Worm (Caenorhabditis elegans): ENCODE measurements around the gene gcy-34.

The gcy-34 gene

ce11 chrV:13406032-13406431, 20.3 kb upstream of the gcy-34 start, which contains the start of gene cutl-1:
TSS of gene cutl-1 (minus strand) at chrV:13406114.
- TF ChIP-seq tbx-2 (tag; optimal IDR thresholded peaks at IDR 0.05) (no peak), pha-4 (tag; optimal IDR thresholded peaks at IDR 0.05) (peak; percentile 10)

ce11 chrV:13402524-13402923, 16.8 kb upstream of the gcy-34 start:
- peak; percentile 93 for TF ChIP-seq lin-39 (tag; optimal IDR thresholded peaks at IDR 0.05)
- peak; percentile 52 for TF ChIP-seq egl-5 (tag; optimal IDR thresholded peaks at IDR 0.05)
- no peak for TF ChIP-seq fos-1 (tag; optimal IDR thresholded peaks at IDR 0.05)

ce11 chrV:13401669-13402068, 16.0 kb upstream of the gcy-34 start:
- TF ChIP-seq lin-39 (tag; optimal IDR thresholded peaks at IDR 0.05) (peak; percentile 42), ceh-16 (tag; optimal IDR thresholded peaks at IDR 0.05) (no peak)

- TF ChIP-seq nfya-1 (tag; optimal IDR thresholded peaks at IDR 0.05; ENCODE audit: insufficient read depth) (peak; percentile 38), lin-39 (tag; optimal IDR thresholded peaks at IDR 0.05) (peak; percentile 21), R02D3.7 (tag; optimal IDR thresholded peaks at IDR 0.05) (no peak), hmg-11 (tag; optimal IDR thresholded peaks at IDR 0.05) (peak; percentile 30), ZK546.5 (tag; optimal IDR thresholded peaks at IDR 0.05) (no peak)
These were observed 10.7 kb upstream of the gcy-34 start for ce11 chrV:13396426-13396825.

- TF ChIP-seq elt-3 (tag; optimal IDR thresholded peaks at IDR 0.05), result no peak
- TF ChIP-seq nhr-43 (tag; optimal IDR thresholded peaks at IDR 0.05; ENCODE audit: poor library complexity, severe bottlenecking), result no peak
- TF ChIP-seq ceh-9 (tag; optimal IDR thresholded peaks at IDR 0.05), result no peak
- no peak for TF ChIP-seq daf-12 (tag; optimal IDR thresholded peaks at IDR 0.05)
- no peak for TF ChIP-seq nfya-1 (tag; optimal IDR thresholded peaks at IDR 0.05; ENCODE audit: insufficient read depth)
- no peak for TF ChIP-seq ceh-28 (tag; optimal IDR thresholded peaks at IDR 0.05)
- TF ChIP-seq aly-2 (tag; optimal IDR thresholded peaks at IDR 0.05), result no peak
- no peak for TF ChIP-seq snpc-4 (tag; optimal IDR thresholded peaks at IDR 0.05)
- TF ChIP-seq skn-1 (tag; optimal IDR thresholded peaks at IDR 0.05), result no peak
These were observed 9.3 kb upstream of the gcy-34 start for ce11 chrV:13394968-13395367.

- TF ChIP-seq fkh-10 (GFP tag; optimal IDR thresholded peaks at IDR 0.05) (no peak), nhr-43 (tag; optimal IDR thresholded peaks at IDR 0.05; ENCODE audit: poor library complexity, severe bottlenecking) (no peak), nhr-12 (tag; optimal IDR thresholded peaks at IDR 0.05) (no peak), elt-3 (tag; optimal IDR thresholded peaks at IDR 0.05) (no peak), nhr-23 (tag; optimal IDR thresholded peaks at IDR 0.05) (peak; percentile 33), nhr-237 (tag; optimal IDR thresholded peaks at IDR 0.05) (no peak), nhr-76 (tag; optimal IDR thresholded peaks at IDR 0.05) (no peak), skn-1 (tag; optimal IDR thresholded peaks at IDR 0.05) (no peak), mml-1 (tag; optimal IDR thresholded peaks at IDR 0.05) (no peak), daf-12 (tag; optimal IDR thresholded peaks at IDR 0.05) (no peak), eor-1 (tag; optimal IDR thresholded peaks at IDR 0.05) (no peak), mdl-1 (tag; optimal IDR thresholded peaks at IDR 0.05) (no peak), ama-1 (optimal IDR thresholded peaks at IDR 0.05) (no peak), elt-1 (tag; optimal IDR thresholded peaks at IDR 0.05) (no peak), snpc-4 (tag; optimal IDR thresholded peaks at IDR 0.05) (no peak), fos-1 (tag; optimal IDR thresholded peaks at IDR 0.05) (no peak), ZK546.5 (tag; optimal IDR thresholded peaks at IDR 0.05) (no peak), aly-2 (tag; optimal IDR thresholded peaks at IDR 0.05) (no peak), lsy-12 (tag; optimal IDR thresholded peaks at IDR 0.05) (peak; percentile 8), jun-1 (tag; optimal IDR thresholded peaks at IDR 0.05) (no peak), ceh-9 (tag; optimal IDR thresholded peaks at IDR 0.05) (no peak), ztf-4 (tag; optimal IDR thresholded peaks at IDR 0.05) (no peak), hmg-11 (tag; optimal IDR thresholded peaks at IDR 0.05) (no peak), nhr-28 (tag; optimal IDR thresholded peaks at IDR 0.05) (no peak), sea-2 (GFP tag; optimal IDR thresholded peaks at IDR 0.05) (no peak), pqm-1 (tag; optimal IDR thresholded peaks at IDR 0.05) (no peak), elt-2 (tag; optimal IDR thresholded peaks at IDR 0.05) (no peak), egl-27 (tag; optimal IDR thresholded peaks at IDR 0.05) (no peak), ceh-82 (tag; optimal IDR thresholded peaks at IDR 0.05) (no peak), ceh-28 (tag; optimal IDR thresholded peaks at IDR 0.05) (peak; percentile 2), lin-15B (tag; optimal IDR thresholded peaks at IDR 0.05) (no peak), nhr-11 (tag; optimal IDR thresholded peaks at IDR 0.05) (no peak), pha-4 (tag; optimal IDR thresholded peaks at IDR 0.05) (no peak), zag-1 (tag; optimal IDR thresholded peaks at IDR 0.05) (no peak), fkh-2 (tag; optimal IDR thresholded peaks at IDR 0.05) (no peak), lin-39 (tag; optimal IDR thresholded peaks at IDR 0.05) (peak; percentile 17), ceh-16 (tag; optimal IDR thresholded peaks at IDR 0.05) (no peak), ztf-11 (tag; optimal IDR thresholded peaks at IDR 0.05) (no peak), tbx-2 (tag; optimal IDR thresholded peaks at IDR 0.05) (no peak)
These were observed 7.7 kb upstream of the gcy-34 start for ce11 chrV:13393333-13393803.
